Fruit fly (Drosophila melanogaster) S2 (cell line): ENCODE measurements around the gene Dlg5.

ENCODE experiments used
- CG8478 ChIP-seq: fragments of >200 bp; optimal IDR thresholded peaks from 2 replicates; lab custom pipeline; 2018
- CTCF ChIP-seq, 2 experiments: fragments of >200 bp; optimal IDR thresholded peaks; 2 replicates each; lab custom pipeline; 2018

DNA sequence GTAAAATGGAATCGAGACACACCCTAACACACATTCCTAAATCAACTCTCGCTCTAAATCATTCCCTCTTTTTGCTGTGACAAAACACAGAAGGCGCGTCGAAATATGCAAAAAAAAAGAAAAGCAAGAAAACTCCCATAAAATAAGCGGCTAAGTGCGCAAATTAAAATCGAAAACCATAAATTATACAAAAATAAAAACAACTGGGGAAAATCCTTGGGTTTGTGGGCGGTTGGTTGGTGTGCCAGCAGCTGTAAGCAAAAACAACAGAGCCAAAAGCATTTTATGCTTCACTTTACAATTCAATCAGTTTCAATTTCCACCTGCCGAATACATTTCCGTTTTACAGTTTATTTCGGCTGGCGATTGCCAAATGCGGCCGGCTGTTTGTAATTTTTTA lies 19.0 kb upstream of the Dlg5 start, which contains the start of gene CG43438:
- TF ChIP-seq CTCF (optimal IDR thresholded peaks at IDR 0.05; lab: Kevin White, UChicago) (no peak), CG8478 (no peak)
